Fruit fly (Drosophila melanogaster) whole organism, pupa: ENCODE data around the gene MAPk-Ak2.

Source experiments
- CG15710 ChIP-seq: fragments of 200-800 bp; sonication (Bioruptor generic); optimal IDR thresholded peaks from 2 replicates; lab custom pipeline; 2018; ENCODE audit warnings: missing biosample characterization, mild to moderate bottlenecking, missing genetic modification characterization, moderate library complexity
- CG8159 ChIP-seq: fragments of 200-800 bp; sonication (Bioruptor generic); optimal IDR thresholded peaks from 3 replicates; lab custom pipeline; 2018; ENCODE audit warnings: missing biosample characterization, mild to moderate bottlenecking, missing genetic modification characterization, moderate library complexity
- CG9948 ChIP-seq: fragments of 200-800 bp; sonication (Bioruptor generic); optimal IDR thresholded peaks from 2 replicates; lab custom pipeline; 2018; ENCODE audit warnings: missing biosample characterization, mild to moderate bottlenecking, missing genetic modification characterization, moderate library complexity
- EcR ChIP-seq: fragments of 200-800 bp; sonication (Bioruptor generic); optimal IDR thresholded peaks from 3 replicates; lab custom pipeline; 2019; ENCODE audit warnings: missing biosample characterization, missing genetic modification characterization, mild to moderate bottlenecking, moderate library complexity, missing genetic modification reagents

dm6 chrX:5741625-5742024, 22.4 kb downstream of the MAPk-Ak2 start:
- no peak for TF ChIP-seq CG8159 (tag; lab: Kevin White, UChicago)
- no peak for TF ChIP-seq EcR
- no peak for TF ChIP-seq CG9948 (tag; lab: Kevin White, UChicago)
- no peak for TF ChIP-seq CG15710 (tag; lab: Kevin White, UChicago)
